Fruit fly (Drosophila melanogaster) whole organism, wandering third instar larva: Measurements from ENCODE around the gene CG14324.

ENCODE experiments used
- Abd-B ChIP-seq: fragments of >200 bp; optimal IDR thresholded peaks from 2 replicates; lab custom pipeline; 2017; ENCODE audit warnings: missing biosample characterization, missing genetic modification characterization
- CG32264 ChIP-seq: fragments of 200-800 bp; sonication (Bioruptor generic); optimal IDR thresholded peaks from 2 replicates; lab custom pipeline; 2016; ENCODE audit warnings: missing biosample characterization, missing genetic modification characterization
- CG9705 ChIP-seq: fragments of 200-800 bp; sonication (Bioruptor generic); optimal IDR thresholded peaks from 2 replicates; lab custom pipeline; 2018; ENCODE audit warnings: missing biosample characterization, mild to moderate bottlenecking, missing genetic modification characterization
- CrebA ChIP-seq: fragments of 200-800 bp; sonication (Bioruptor generic); optimal IDR thresholded peaks from 2 replicates; lab custom pipeline; 2016; ENCODE audit warnings: missing biosample characterization, mild to moderate bottlenecking, missing genetic modification characterization, borderline replicate concordance
- Dif ChIP-seq: fragments of 200-275, 200-300 bp; sonication (Bioruptor generic); optimal IDR thresholded peaks from 2 replicates; lab custom pipeline; 2018; ENCODE audit warnings: missing biosample characterization, missing genetic modification characterization; ENCODE audit not compliant: partially characterized antibody
- HLH106 ChIP-seq: fragments of 200-800 bp; optimal IDR thresholded peaks from 3 replicates; lab custom pipeline; 2019; ENCODE audit warnings: missing biosample characterization, mild to moderate bottlenecking, missing genetic modification characterization, moderate library complexity
- Hnf4 ChIP-seq: fragments of 200-800 bp; sonication (Bioruptor generic); optimal IDR thresholded peaks from 2 replicates; lab custom pipeline; 2016; ENCODE audit warnings: missing biosample characterization, mild to moderate bottlenecking, missing genetic modification characterization
- Hr78 ChIP-seq: fragments of >200 bp; optimal IDR thresholded peaks from 2 replicates; lab custom pipeline; 2017; ENCODE audit warnings: missing biosample characterization, missing genetic modification characterization
- Hr83 ChIP-seq: fragments of 200-300 bp; sonication (Bioruptor generic); optimal IDR thresholded peaks from 2 replicates; lab custom pipeline; 2016; ENCODE audit warnings: missing biosample characterization, mild to moderate bottlenecking, missing genetic modification characterization, moderate library complexity; ENCODE audit not compliant: poor library complexity, severe bottlenecking
- Jra ChIP-seq: sonication (Bioruptor generic); optimal IDR thresholded peaks from 2 replicates; lab custom pipeline; 2016; ENCODE audit warnings: missing biosample characterization, missing genetic modification characterization
- Mio ChIP-seq: sonication (Bioruptor generic); optimal IDR thresholded peaks from 2 replicates; lab custom pipeline; 2016; ENCODE audit warnings: missing biosample characterization, missing genetic modification characterization
- Myc ChIP-seq: fragments of >200 bp; optimal IDR thresholded peaks from 2 replicates; lab custom pipeline; 2017
- N ChIP-seq: fragments of >200 bp; optimal IDR thresholded peaks from 2 replicates; lab custom pipeline; 2018; ENCODE audit warnings: missing biosample characterization, missing external identifiers, missing genetic modification characterization
- OdsH ChIP-seq: fragments of 200-800 bp; sonication (Bioruptor generic); optimal IDR thresholded peaks from 2 replicates; lab custom pipeline; 2016; ENCODE audit warnings: missing biosample characterization, mild to moderate bottlenecking, missing genetic modification characterization
- Rel ChIP-seq, 2 experiments: fragments of 200-800 bp; sonication (Bioruptor generic) in 1 of 2; optimal IDR thresholded peaks; 2 replicates in 1 of 2; 3 replicates in 1 of 2; lab custom pipeline; 2016 to 2019; ENCODE audit warnings: mild to moderate bottlenecking in 2 of 2, missing biosample characterization in 2 of 2, missing genetic modification characterization in 2 of 2, moderate library complexity in 1 of 2
- Sp1 ChIP-seq: fragments of 200-800 bp; sonication (Bioruptor generic); optimal IDR thresholded peaks from 3 replicates; lab custom pipeline; 2019; ENCODE audit warnings: missing biosample characterization, mild to moderate bottlenecking, missing genetic modification characterization, moderate library complexity
- Vsx2 ChIP-seq: fragments of 200-300, 225-300 bp; sonication (Bioruptor generic); optimal IDR thresholded peaks from 2 replicates; lab custom pipeline; 2018; ENCODE audit warnings: missing biosample characterization, missing genetic modification characterization; ENCODE audit not compliant: partially characterized antibody
- brk ChIP-seq: fragments of 200-800 bp; sonication (Bioruptor generic); optimal IDR thresholded peaks from 2 replicates; lab custom pipeline; 2016; ENCODE audit warnings: missing biosample characterization, mild to moderate bottlenecking, missing genetic modification characterization
- dl ChIP-seq, 2 experiments: fragments of 175-275, 200-275 bp in 1 of 2; fragments of 200-275 bp in 1 of 2; sonication (Bioruptor generic); optimal IDR thresholded peaks; lab custom pipeline; 2018; ENCODE audit warnings: mild to moderate bottlenecking in 2 of 2, missing biosample characterization in 2 of 2, missing genetic modification characterization in 2 of 2, moderate library complexity in 2 of 2; ENCODE audit not compliant: partially characterized antibody in 2 of 2, insufficient read depth in 1 of 2
- dsf ChIP-seq: sonication (Bioruptor generic); optimal IDR thresholded peaks from 2 replicates; lab custom pipeline; 2016; ENCODE audit warnings: missing biosample characterization, missing genetic modification characterization, borderline replicate concordance
- foxo ChIP-seq, 2 experiments: fragments of 200-800 bp; sonication (Bioruptor generic); optimal IDR thresholded peaks; 2 replicates in 1 of 2; 3 replicates in 1 of 2; lab custom pipeline; 2016 to 2017; ENCODE audit warnings: missing biosample characterization in 2 of 2, missing genetic modification characterization in 2 of 2
- fru ChIP-seq: fragments of 200-800 bp; sonication (Bioruptor generic); optimal IDR thresholded peaks from 3 replicates; lab custom pipeline; 2016; ENCODE audit warnings: missing biosample characterization, mild to moderate bottlenecking, missing genetic modification characterization
- h ChIP-seq: fragments of 200-800 bp; sonication (Bioruptor generic); optimal IDR thresholded peaks from 3 replicates; lab custom pipeline; 2016; ENCODE audit warnings: missing biosample characterization, mild to moderate bottlenecking, missing genetic modification characterization
- jim ChIP-seq: fragments of 175-275, 200-325 bp; sonication (Bioruptor generic); optimal IDR thresholded peaks from 2 replicates; lab custom pipeline; 2016; ENCODE audit warnings: missing biosample characterization, mild to moderate bottlenecking, missing genetic modification characterization
- lola ChIP-seq: fragments of >200 bp; optimal IDR thresholded peaks from 2 replicates; lab custom pipeline; 2017; ENCODE audit warnings: missing biosample characterization, missing genetic modification characterization
- pan ChIP-seq: fragments of >200 bp; optimal IDR thresholded peaks from 2 replicates; lab custom pipeline; 2017
- rgr ChIP-seq: fragments of 200-800 bp; sonication (Bioruptor generic); optimal IDR thresholded peaks from 3 replicates; lab custom pipeline; 2016; ENCODE audit warnings: missing biosample characterization, mild to moderate bottlenecking, missing genetic modification characterization
- sage ChIP-seq: fragments of 200-800 bp; sonication (Bioruptor generic); optimal IDR thresholded peaks from 2 replicates; lab custom pipeline; 2016; ENCODE audit warnings: missing biosample characterization, mild to moderate bottlenecking, missing genetic modification characterization
- tai ChIP-seq: sonication (Bioruptor generic); optimal IDR thresholded peaks from 2 replicates; lab custom pipeline; 2016; ENCODE audit warnings: missing biosample characterization, missing genetic modification characterization
- usp ChIP-seq: fragments of >200 bp; optimal IDR thresholded peaks from 2 replicates; lab custom pipeline; 2017; ENCODE audit warnings: missing biosample characterization, missing genetic modification characterization
- woc ChIP-seq: sonication (Bioruptor generic); optimal IDR thresholded peaks from 2 replicates; lab custom pipeline; 2016; ENCODE audit warnings: missing biosample characterization, mild to moderate bottlenecking, missing genetic modification characterization

The CG14324 gene

DNA sequence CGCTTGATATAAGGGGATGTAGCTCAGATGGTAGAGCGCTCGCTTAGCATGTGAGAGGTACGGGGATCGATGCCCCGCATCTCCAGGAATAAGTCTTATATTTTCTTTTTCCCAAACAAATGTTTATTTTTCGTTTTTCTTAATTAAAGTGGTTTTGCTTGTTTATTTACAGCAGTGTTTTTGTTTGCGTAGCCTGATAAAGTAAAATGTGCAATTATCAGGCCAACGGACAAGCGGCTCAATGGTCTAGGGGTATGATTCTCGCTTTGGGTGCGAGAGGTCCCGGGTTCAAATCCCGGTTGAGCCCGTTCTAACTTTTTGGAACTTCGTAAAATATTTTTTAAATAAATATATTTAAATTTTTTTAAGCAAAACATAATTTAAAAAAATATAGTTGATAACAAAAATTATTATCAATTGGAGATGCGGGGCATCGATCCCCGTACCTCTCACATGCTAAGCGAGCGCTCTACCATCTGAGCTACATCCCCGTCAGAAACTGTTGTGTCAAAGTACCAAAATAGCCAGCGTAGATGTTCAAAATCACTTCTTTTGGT is 1.2 kb upstream of the CG14324 start:
- TF ChIP-seq jim (GFP tag; lab: Kevin White, UChicago) (no peak), woc (GFP tag; lab: Kevin White, UChicago) (no peak), Hnf4 (GFP tag; lab: Kevin White, UChicago) (peak; percentile 35), dl (GFP tag; optimal IDR thresholded peaks at IDR 0.05; lab: Kevin White, UChicago; ENCODE audit: insufficient read depth in 1 of 2, partially characterized antibody in 2 of 2) (no peak), Dif (GFP tag; lab: Kevin White, UChicago) (no peak), Abd-B (GFP tag; lab: Kevin White, UChicago) (no peak), Rel (GFP tag; optimal IDR thresholded peaks at IDR 0.05; lab: Kevin White, UChicago) (no peak), Rel (tag; optimal IDR thresholded peaks at IDR 0.05; lab: Kevin White, UChicago) (peak; percentile 59), Jra (GFP tag; lab: Kevin White, UChicago) (no peak), HLH106 (tag; lab: Kevin White, UChicago) (no peak), Myc (lab: Kevin White, UChicago) (no peak), foxo (GFP tag; optimal IDR thresholded peaks at IDR 0.05; lab: Kevin White, UChicago) (peak in 1 of 2 experiments; percentile 13), Sp1 (GFP tag; lab: Kevin White, UChicago) (peak; percentile 56), sage (GFP tag; lab: Kevin White, UChicago) (peak; percentile 31), fru (GFP tag; lab: Kevin White, UChicago) (no peak), CG32264 (GFP tag; lab: Kevin White, UChicago) (peak; percentile 3), Mio (GFP tag; lab: Kevin White, UChicago) (no peak), CrebA (GFP tag; lab: Kevin White, UChicago) (peak; percentile 92)
- TF ChIP-seq, all 38 proteins: peak for 7

DNA sequence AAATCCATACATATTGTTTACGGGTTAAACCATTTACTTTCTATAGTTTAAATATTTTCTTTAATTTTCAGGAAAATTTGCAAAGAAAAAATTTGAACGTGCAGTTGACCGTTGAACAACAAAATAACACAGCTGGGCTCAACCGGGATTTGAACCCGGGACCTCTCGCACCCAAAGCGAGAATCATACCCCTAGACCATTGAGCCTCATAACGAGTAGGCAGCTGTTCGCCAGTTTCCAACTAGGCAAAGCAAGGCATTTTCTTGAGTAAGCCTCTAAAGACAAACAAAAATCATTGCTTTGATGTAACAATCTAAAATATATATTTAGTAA is 657 bp downstream of the CG14324 start:
- TF ChIP-seq dsf (GFP tag; lab: Kevin White, UChicago) = no peak
- TF ChIP-seq Rel (GFP tag; optimal IDR thresholded peaks at IDR 0.05; lab: Kevin White, UChicago) = no peak
- peak; percentile 59 for TF ChIP-seq Rel (tag; optimal IDR thresholded peaks at IDR 0.05; lab: Kevin White, UChicago)
- TF ChIP-seq, all 38 proteins: peak for 1

DNA sequence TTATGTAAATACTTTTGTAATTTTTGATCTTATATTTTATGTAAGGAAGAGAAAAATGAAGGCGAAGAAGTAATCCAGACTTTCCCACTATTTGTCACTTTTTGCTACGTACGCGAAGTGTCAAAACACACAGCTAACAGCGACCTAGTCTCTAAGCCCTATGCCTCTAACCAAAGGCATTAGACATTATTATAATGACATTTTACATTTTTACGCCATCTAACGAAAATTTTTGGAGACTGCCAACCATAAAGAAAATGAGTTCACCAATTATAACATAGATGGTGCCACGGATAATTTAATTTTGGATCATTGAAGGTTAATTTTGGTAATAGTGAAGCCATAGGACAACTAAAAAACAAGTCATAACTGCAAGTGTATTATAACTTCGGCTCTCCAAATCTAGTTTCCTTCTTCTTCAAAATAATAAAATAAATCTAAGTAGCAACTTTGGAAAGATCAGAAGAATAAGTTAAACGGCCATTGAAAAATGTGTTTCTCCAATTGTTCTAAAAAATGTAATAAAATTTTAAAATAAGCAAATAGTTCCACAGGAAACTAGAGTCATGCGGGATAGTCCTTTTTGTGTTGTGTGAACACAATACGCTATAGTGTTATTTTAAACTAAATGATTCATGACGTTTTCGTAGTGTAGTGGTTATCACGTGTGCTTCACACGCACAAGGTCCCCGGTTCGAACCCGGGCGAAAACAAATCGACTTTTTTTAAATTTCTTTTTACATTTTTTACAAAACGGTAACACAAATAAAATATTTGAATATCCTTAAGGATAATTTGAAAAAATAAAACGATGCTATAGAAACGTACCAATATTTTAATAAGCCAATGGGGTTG is 1.3 kb downstream of the CG14324 start:
- peak; percentile 0 for TF ChIP-seq tai (GFP tag; lab: Kevin White, UChicago)
- peak; percentile 23 for TF ChIP-seq Hr83 (GFP tag; lab: Kevin White, UChicago)
- no peak for TF ChIP-seq Rel (GFP tag; optimal IDR thresholded peaks at IDR 0.05; lab: Kevin White, UChicago)
- TF ChIP-seq Rel (tag; optimal IDR thresholded peaks at IDR 0.05; lab: Kevin White, UChicago) = peak; percentile 86
- TF ChIP-seq brk = peak; percentile 14
- TF ChIP-seq CrebA (GFP tag; lab: Kevin White, UChicago) = peak; percentile 24
- no peak for TF ChIP-seq Abd-B (GFP tag; lab: Kevin White, UChicago)
- no peak for TF ChIP-seq CG32264 (GFP tag; lab: Kevin White, UChicago)
- no peak for TF ChIP-seq Hr78 (GFP tag; lab: Kevin White, UChicago)
- peak in 1 of 2 experiments; percentile 33 for TF ChIP-seq foxo (GFP tag; optimal IDR thresholded peaks at IDR 0.05; lab: Kevin White, UChicago)
- TF ChIP-seq woc (GFP tag; lab: Kevin White, UChicago) = no peak
- TF ChIP-seq Myc (lab: Kevin White, UChicago) = peak; percentile 69
- TF ChIP-seq rgr (GFP tag; lab: Kevin White, UChicago) = peak; percentile 21

DNA sequence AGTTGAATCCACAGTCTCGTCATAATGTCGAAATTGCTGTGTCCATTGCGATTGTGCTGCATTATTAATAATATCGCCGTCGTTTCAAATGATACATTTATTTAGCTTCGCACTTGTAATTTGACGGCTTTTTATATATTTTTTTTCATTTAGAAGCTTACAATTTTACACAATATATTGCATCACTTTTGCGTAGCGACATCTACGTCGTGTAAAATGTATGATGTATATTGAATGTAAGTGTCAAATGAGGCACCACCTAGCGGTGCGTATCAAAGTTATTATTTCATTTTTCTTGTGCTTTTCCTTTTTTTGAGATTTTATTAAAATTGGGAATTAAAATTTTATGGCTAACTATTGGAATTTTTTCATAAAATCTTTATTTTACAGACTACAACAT is 2.1 kb downstream of the CG14324 start:
- TF ChIP-seq pan = no peak
- TF ChIP-seq foxo (GFP tag; optimal IDR thresholded peaks at IDR 0.05; lab: Kevin White, UChicago) = no peak
- TF ChIP-seq CG9705 (GFP tag; lab: Kevin White, UChicago) = no peak
- no peak for TF ChIP-seq tai (GFP tag; lab: Kevin White, UChicago)
- TF ChIP-seq usp (GFP tag; lab: Kevin White, UChicago) = no peak
- no peak for TF ChIP-seq dsf (GFP tag; lab: Kevin White, UChicago)
- no peak for TF ChIP-seq jim (GFP tag; lab: Kevin White, UChicago)
- TF ChIP-seq OdsH (GFP tag; lab: Kevin White, UChicago) = no peak
- TF ChIP-seq N (GFP tag; lab: Kevin White, UChicago) = no peak
- TF ChIP-seq lola = no peak
- TF ChIP-seq sage (GFP tag; lab: Kevin White, UChicago) = no peak
- no peak for TF ChIP-seq CG32264 (GFP tag; lab: Kevin White, UChicago)
- TF ChIP-seq CrebA (GFP tag; lab: Kevin White, UChicago) = no peak
- no peak for TF ChIP-seq Dif (GFP tag; lab: Kevin White, UChicago)
- TF ChIP-seq Vsx2 (GFP tag; lab: Kevin White, UChicago) = no peak
- no peak for TF ChIP-seq Abd-B (GFP tag; lab: Kevin White, UChicago)
- no peak for TF ChIP-seq Hr83 (GFP tag; lab: Kevin White, UChicago)
- no peak for TF ChIP-seq h (GFP tag; lab: Kevin White, UChicago)
